Worm (Caenorhabditis elegans): ENCODE measurements around the gene grd-8.

- TF ChIP-seq lin-39 (tag; optimal IDR thresholded peaks at IDR 0.05) (no peak), nhr-28 (tag; optimal IDR thresholded peaks at IDR 0.05) (no peak), ama-1 (optimal IDR thresholded peaks at IDR 0.05) (no peak), efl-3 (GFP tag; optimal IDR thresholded peaks at IDR 0.05) (no peak), xbp-1 (tag; optimal IDR thresholded peaks at IDR 0.05) (no peak), dpl-1 (GFP tag; optimal IDR thresholded peaks at IDR 0.05) (no peak), nhr-12 (tag; optimal IDR thresholded peaks at IDR 0.05) (no peak), nhr-76 (tag; optimal IDR thresholded peaks at IDR 0.05) (no peak), elt-3 (tag; optimal IDR thresholded peaks at IDR 0.05) (no peak), rnt-1 (tag; optimal IDR thresholded peaks at IDR 0.05) (no peak), nhr-11 (tag; optimal IDR thresholded peaks at IDR 0.05) (no peak), ces-1 (GFP tag; optimal IDR thresholded peaks at IDR 0.05) (no peak), aly-2 (tag; optimal IDR thresholded peaks at IDR 0.05) (no peak)
Observed at ce11 chrV:7819585-7819984, 22.7 kb upstream of the grd-8 start.
